Worm (Caenorhabditis elegans): ENCODE results near the gene ins-15.

DNA sequence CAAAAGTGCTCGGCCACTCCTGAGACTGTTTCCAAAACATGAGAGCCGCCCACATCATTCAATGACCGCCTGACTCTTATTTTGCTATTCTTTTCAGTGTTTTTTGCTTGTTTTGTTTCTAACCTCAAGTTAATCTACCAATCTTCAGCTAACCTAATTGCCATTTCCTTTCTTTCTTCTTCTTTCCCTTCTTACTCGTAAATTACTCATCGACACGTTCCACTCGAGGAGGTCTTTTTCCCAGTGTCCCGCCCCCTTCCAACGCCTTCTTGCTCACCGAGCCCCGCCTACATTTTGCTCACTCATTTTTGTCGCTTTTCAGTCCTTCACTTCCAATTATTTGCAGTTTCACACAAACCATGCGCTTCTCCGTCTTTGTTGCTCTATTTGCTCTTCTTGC is 20.2 kb upstream of the ins-15 start, which contains the start of gene nlp-50:
- TF ChIP-seq ces-1 (GFP tag; optimal IDR thresholded peaks at IDR 0.05), result no peak
- TF ChIP-seq unc-62 (GFP tag; optimal IDR thresholded peaks at IDR 0.05 in 1 of 2), result no peak
- no peak for TF ChIP-seq unc-62 (tag; optimal IDR thresholded peaks at IDR 0.05)
- TF ChIP-seq cey-2 (tag; optimal IDR thresholded peaks at IDR 0.05; ENCODE audit: borderline replicate concordance, insufficient read depth), result no peak
- TF ChIP-seq daf-12 (tag; optimal IDR thresholded peaks at IDR 0.05), result no peak
- TF ChIP-seq madf-5 (GFP tag; IDR thresholded peaks at IDR 0.05), result no peak
- no peak for TF ChIP-seq nhr-25 (tag; optimal IDR thresholded peaks at IDR 0.05; ENCODE audit: borderline replicate concordance, insufficient read depth)
- TF ChIP-seq D1046.2 (GFP tag; IDR thresholded peaks at IDR 0.05), result no peak
- TF ChIP-seq zag-1 (tag; optimal IDR thresholded peaks at IDR 0.05), result no peak
- no peak for TF ChIP-seq pqm-1 (tag; optimal IDR thresholded peaks at IDR 0.05)
- no peak for TF ChIP-seq ama-1 (optimal IDR thresholded peaks at IDR 0.05)
- no peak for TF ChIP-seq nhr-11 (tag; optimal IDR thresholded peaks at IDR 0.05)
- no peak for TF ChIP-seq fos-1 (tag; optimal IDR thresholded peaks at IDR 0.05)
- no peak for TF ChIP-seq nhr-237 (tag; optimal IDR thresholded peaks at IDR 0.05)
- no peak for TF ChIP-seq dpl-1 (GFP tag; optimal IDR thresholded peaks at IDR 0.05)

Measured in whole organism, L4 larva.